Fruit fly (Drosophila melanogaster): ENCODE results near the gene aly.

aly gene

DNA sequence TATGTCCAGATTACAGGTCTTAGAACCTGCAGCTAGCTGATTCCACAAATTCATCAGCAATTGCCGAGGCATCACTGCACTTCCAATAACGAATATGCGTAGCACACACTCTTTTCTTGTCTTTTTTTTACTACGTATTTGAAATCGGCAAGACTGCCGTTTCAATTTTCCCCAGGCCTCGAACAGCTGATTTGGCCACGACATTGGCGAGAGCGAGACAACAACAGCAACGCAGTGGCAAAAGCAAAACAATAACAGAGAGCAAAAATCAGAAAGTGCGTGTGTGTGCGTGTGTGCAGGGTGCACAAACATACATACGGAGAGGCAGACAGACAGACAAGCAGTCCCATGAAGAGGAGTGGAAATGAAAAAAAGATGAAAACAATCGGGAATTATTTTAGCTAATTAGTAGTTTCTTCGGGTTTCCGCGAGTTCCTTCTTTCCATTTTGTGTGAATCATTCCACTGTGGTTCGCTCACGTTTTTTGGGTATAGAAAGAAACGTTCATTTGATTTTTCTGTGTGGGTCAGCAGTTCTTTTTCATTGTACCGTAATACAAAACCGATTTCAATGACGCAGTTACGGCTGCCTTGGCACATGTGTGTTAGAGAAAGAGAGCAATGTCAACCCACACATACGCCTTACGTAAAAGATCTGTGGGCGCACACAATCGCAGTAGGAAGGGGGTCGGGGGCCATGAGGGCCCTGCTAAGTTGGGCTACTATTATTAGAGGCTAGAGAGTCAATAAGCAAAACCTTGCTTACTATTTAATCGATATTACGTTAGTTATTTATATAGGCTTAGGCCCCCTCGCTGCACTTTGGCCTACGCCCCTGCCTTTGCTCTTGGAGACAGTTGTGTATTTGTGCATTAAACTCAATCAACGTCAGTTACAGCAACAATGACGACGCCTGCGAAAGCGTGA, 34.0 kb upstream of the aly start (continued):
- peak; percentile 12 for TF ChIP-seq Lpt (GFP tag; optimal IDR thresholded peaks at IDR 0.05)
- TF ChIP-seq fd64A (GFP tag; optimal IDR thresholded peaks at IDR 0.05), result peak; percentile 94
- TF ChIP-seq sisA (GFP tag; IDR thresholded peaks at IDR 0.05), result peak; percentile 100
- TF ChIP-seq CG31365 (tag; optimal IDR thresholded peaks at IDR 0.05), result peak; percentile 91
- TF ChIP-seq az2 (GFP tag; optimal IDR thresholded peaks at IDR 0.05), result peak; percentile 99
- peak; percentile 99 for TF ChIP-seq Side (GFP tag; optimal IDR thresholded peaks at IDR 0.05)
- TF ChIP-seq PHDP (tag; optimal IDR thresholded peaks at IDR 0.05), result peak; percentile 97
- peak; percentile 98 for TF ChIP-seq oc (tag; optimal IDR thresholded peaks at IDR 0.05)
- peak; percentile 96 for TF ChIP-seq CG1529 (GFP tag; optimal IDR thresholded peaks at IDR 0.05)
- TF ChIP-seq Ets65A (GFP tag), result peak; percentile 100
- TF ChIP-seq gfzf (GFP tag; optimal IDR thresholded peaks at IDR 0.05), result peak; percentile 14
- peak; percentile 88 for TF ChIP-seq CG10267 (tag; optimal IDR thresholded peaks at IDR 0.05)
- TF ChIP-seq crc (GFP tag; optimal IDR thresholded peaks at IDR 0.05), result peak; percentile 98
- TF ChIP-seq pho (GFP tag; optimal IDR thresholded peaks at IDR 0.05), result peak; percentile 99
- peak; percentile 95 for TF ChIP-seq CG4328 (GFP tag; optimal IDR thresholded peaks at IDR 0.05)
- peak; percentile 93 for TF ChIP-seq CG17186 (GFP tag; optimal IDR thresholded peaks at IDR 0.05)
- peak; percentile 100 for TF ChIP-seq ken (GFP tag; IDR thresholded peaks at IDR 0.05)
- TF ChIP-seq lov (optimal IDR thresholded peaks at IDR 0.05), result no peak
- TF ChIP-seq lov (GFP tag; IDR thresholded peaks at IDR 0.05), result peak; percentile 99
- TF ChIP-seq phol (tag; optimal IDR thresholded peaks at IDR 0.05), result peak; percentile 97
- no peak for TF ChIP-seq Doc3 (GFP tag; IDR thresholded peaks at IDR 0.05; ENCODE audit: partially characterized antibody)
- peak; percentile 99 for TF ChIP-seq Dbx (GFP tag; IDR thresholded peaks at IDR 0.05)
- peak; percentile 99 for TF ChIP-seq row (GFP tag; IDR thresholded peaks at IDR 0.05)
- TF ChIP-seq CG6654 (GFP tag; optimal IDR thresholded peaks at IDR 0.05), result peak; percentile 94
- peak; percentile 95 for TF ChIP-seq slou (GFP tag; optimal IDR thresholded peaks at IDR 0.05)
- TF ChIP-seq Rx (GFP tag; IDR thresholded peaks at IDR 0.05), result peak; percentile 99
- TF ChIP-seq D19B (GFP tag; optimal IDR thresholded peaks at IDR 0.05), result peak; percentile 93
- peak; percentile 35 to 84 for TF ChIP-seq crp (GFP tag; optimal IDR thresholded peaks at IDR 0.05)
- no peak for TF ChIP-seq mld (GFP tag; IDR thresholded peaks at IDR 0.05; ENCODE audit: partially characterized antibody)
- no peak for TF ChIP-seq knrl (GFP tag; IDR thresholded peaks at IDR 0.05; ENCODE audit: partially characterized antibody)
- TF ChIP-seq sqz (GFP tag; optimal IDR thresholded peaks at IDR 0.05), result peak; percentile 86
- peak; percentile 95 for TF ChIP-seq scrt (GFP tag; optimal IDR thresholded peaks at IDR 0.05)
- peak; percentile 97 for TF ChIP-seq CG13424 (tag; optimal IDR thresholded peaks at IDR 0.05)
- TF ChIP-seq usp (GFP tag; optimal IDR thresholded peaks at IDR 0.05), result no peak
- peak; percentile 100 for TF ChIP-seq otp (GFP tag; IDR thresholded peaks at IDR 0.05)
- TF ChIP-seq danr (GFP tag; IDR thresholded peaks at IDR 0.05), result peak; percentile 98
- peak; percentile 93 for TF ChIP-seq CG8359 (GFP tag; optimal IDR thresholded peaks at IDR 0.05; ENCODE audit: borderline replicate concordance)
- TF ChIP-seq ewg (GFP tag; optimal IDR thresholded peaks at IDR 0.05), result peak; percentile 96
- TF ChIP-seq Hsf (GFP tag; optimal IDR thresholded peaks at IDR 0.05), result peak; percentile 99
- peak; percentile 92 for TF ChIP-seq TFAM (GFP tag; optimal IDR thresholded peaks at IDR 0.05)
- TF ChIP-seq CG17568 (GFP tag; optimal IDR thresholded peaks at IDR 0.05), result peak; percentile 96
- peak; percentile 96 for TF ChIP-seq disco-r (GFP tag; optimal IDR thresholded peaks at IDR 0.05)
- TF ChIP-seq ind (GFP tag; optimal IDR thresholded peaks at IDR 0.05), result peak; percentile 99
- TF ChIP-seq peb (GFP tag; IDR thresholded peaks at IDR 0.05), result peak; percentile 97
- TF ChIP-seq CG8388 (GFP tag; optimal IDR thresholded peaks at IDR 0.05), result peak; percentile 96
- TF ChIP-seq Ssrp (tag; optimal IDR thresholded peaks at IDR 0.05), result peak; percentile 97
- TF ChIP-seq CG9817 (tag; optimal IDR thresholded peaks at IDR 0.05), result peak; percentile 98
- TF ChIP-seq CG11456 (GFP tag; IDR thresholded peaks at IDR 0.05), result peak; percentile 99

Measured in whole organism, embryonic.